Worm (Caenorhabditis elegans) whole organism, mixed stage, embryonic: Measurements from ENCODE around the gene zip-10.

Experiments used
- M03D4.4 ChIP-seq: sonication (generic microtip); optimal IDR thresholded peaks from 2 replicates; lab custom pipeline; 2017; ENCODE audit warnings: mild to moderate bottlenecking, missing genetic modification characterization, missing compliant biosample characterization
- bed-3 ChIP-seq: fragments of 200-800 bp; sonication (Bioruptor generic); optimal IDR thresholded peaks from 3 replicates; lab custom pipeline; 2018; ENCODE audit warnings: mild to moderate bottlenecking, missing genetic modification characterization, moderate library complexity, missing compliant biosample characterization
- blmp-1 ChIP-seq: fragments of 150-350 bp; optimal IDR thresholded peaks from 2 replicates; lab custom pipeline; 2014; ENCODE audit warnings: missing biosample characterization, missing genetic modification characterization
- ceh-39 ChIP-seq: fragments of 150-350 bp; optimal IDR thresholded peaks from 2 replicates; lab custom pipeline; 2014; ENCODE audit warnings: missing biosample characterization, missing genetic modification characterization
- ceh-43 ChIP-seq: fragments of 200-800 bp; sonication (Bioruptor generic); optimal IDR thresholded peaks from 2 replicates; lab custom pipeline; 2018; ENCODE audit warnings: mild to moderate bottlenecking, missing genetic modification characterization, moderate library complexity, missing compliant biosample characterization
- ceh-83 ChIP-seq: fragments of 200-800 bp; sonication (Bioruptor generic); optimal IDR thresholded peaks from 2 replicates; lab custom pipeline; 2018; ENCODE audit warnings: mild to moderate bottlenecking, missing genetic modification characterization, missing compliant biosample characterization
- ces-1 ChIP-seq: fragments of 150-350 bp; optimal IDR thresholded peaks from 2 replicates; lab custom pipeline; 2014; ENCODE audit warnings: missing biosample characterization, missing genetic modification reagents, missing genetic modification characterization
- cnd-1 ChIP-seq: fragments of 200-800 bp; sonication (Bioruptor generic); optimal IDR thresholded peaks from 2 replicates; lab custom pipeline; 2018; ENCODE audit warnings: mild to moderate bottlenecking, missing genetic modification characterization, missing compliant biosample characterization
- drap-1 ChIP-seq: fragments of 200-800 bp; sonication (Bioruptor generic); optimal IDR thresholded peaks from 3 replicates; lab custom pipeline; 2018; ENCODE audit warnings: mild to moderate bottlenecking, missing genetic modification characterization, missing compliant biosample characterization
- elt-1 ChIP-seq: sonication (generic microtip); optimal IDR thresholded peaks from 2 replicates; lab custom pipeline; 2017; ENCODE audit warnings: missing genetic modification characterization, mild to moderate bottlenecking, missing compliant biosample characterization, antibody characterized with exemption, moderate library complexity, borderline replicate concordance; ENCODE audit not compliant: insufficient read depth
- elt-3 ChIP-seq: fragments of 150-350 bp; optimal IDR thresholded peaks from 2 replicates; lab custom pipeline; 2014; ENCODE audit warnings: missing biosample characterization, missing genetic modification characterization
- flh-1 ChIP-seq: fragments of 200-800 bp; sonication (Bioruptor generic); optimal IDR thresholded peaks from 2 replicates; lab custom pipeline; 2018; ENCODE audit warnings: mild to moderate bottlenecking, missing genetic modification characterization, moderate library complexity, missing compliant biosample characterization
- ham-2 ChIP-seq: fragments of 200-800 bp; sonication (Bioruptor generic); optimal IDR thresholded peaks from 2 replicates; lab custom pipeline; 2018; ENCODE audit warnings: mild to moderate bottlenecking, missing genetic modification characterization, missing compliant biosample characterization
- hlh-1 ChIP-seq: fragments of 150-350 bp; optimal IDR thresholded peaks from 2 replicates; lab custom pipeline; 2014; ENCODE audit warnings: missing biosample characterization, missing genetic modification reagents, missing genetic modification characterization
- lin-13 ChIP-seq: fragments of 150-350 bp; optimal IDR thresholded peaks from 2 replicates; lab custom pipeline; 2014; ENCODE audit warnings: missing biosample characterization, missing genetic modification characterization
- lin-32 ChIP-seq: fragments of 200-800 bp; sonication (Bioruptor generic); optimal IDR thresholded peaks from 2 replicates; lab custom pipeline; 2018; ENCODE audit warnings: mild to moderate bottlenecking, missing genetic modification characterization, missing compliant biosample characterization
- lsy-2 ChIP-seq: fragments of 150-350 bp; optimal IDR thresholded peaks from 2 replicates; lab custom pipeline; 2014; ENCODE audit warnings: missing biosample characterization, missing genetic modification characterization
- mab-5 ChIP-seq: fragments of 150-350 bp; optimal IDR thresholded peaks from 2 replicates; lab custom pipeline; 2014; ENCODE audit warnings: missing biosample characterization, missing genetic modification characterization
- mep-1 ChIP-seq: fragments of 150-350 bp; optimal IDR thresholded peaks from 2 replicates; lab custom pipeline; 2017; ENCODE audit warnings: missing biosample characterization, missing genetic modification reagents, missing genetic modification characterization, inconsistent platforms
- mls-2 ChIP-seq: sonication (generic microtip); optimal IDR thresholded peaks from 2 replicates; lab custom pipeline; 2016; ENCODE audit warnings: mild to moderate bottlenecking, missing genetic modification characterization, moderate library complexity, missing compliant biosample characterization
- nhr-12 ChIP-seq: fragments of 150-350 bp; optimal IDR thresholded peaks from 2 replicates; lab custom pipeline; 2014; ENCODE audit warnings: missing biosample characterization, missing genetic modification characterization
- nhr-2 ChIP-seq: fragments of 150-350 bp; optimal IDR thresholded peaks from 2 replicates; lab custom pipeline; 2014; ENCODE audit warnings: missing biosample characterization, missing genetic modification characterization
- nhr-237 ChIP-seq: fragments of 150-350 bp; optimal IDR thresholded peaks from 2 replicates; lab custom pipeline; 2014; ENCODE audit warnings: missing biosample characterization, missing genetic modification characterization
- nhr-28 ChIP-seq: fragments of 150-350 bp; optimal IDR thresholded peaks from 2 replicates; lab custom pipeline; 2014; ENCODE audit warnings: missing biosample characterization, missing genetic modification characterization
- nhr-76 ChIP-seq: sonication (generic microtip); optimal IDR thresholded peaks from 2 replicates; lab custom pipeline; 2017; ENCODE audit warnings: missing biosample characterization, missing genetic modification characterization
- pha-4 ChIP-seq: fragments of 150-350 bp; optimal IDR thresholded peaks from 2 replicates; lab custom pipeline; 2018; ENCODE audit warnings: missing biosample characterization, missing genetic modification reagents, missing genetic modification characterization
- sem-2 ChIP-seq: fragments of 200-800 bp; sonication (Bioruptor generic); optimal IDR thresholded peaks from 2 replicates; lab custom pipeline; 2018; ENCODE audit warnings: mild to moderate bottlenecking, missing genetic modification characterization, missing compliant biosample characterization
- snpc-4 ChIP-seq: fragments of 150-350 bp; optimal IDR thresholded peaks from 2 replicates; lab custom pipeline; 2014; ENCODE audit warnings: missing biosample characterization, missing genetic modification characterization
- sptf-1 ChIP-seq: sonication (generic microtip); optimal IDR thresholded peaks from 2 replicates; lab custom pipeline; 2017; ENCODE audit warnings: mild to moderate bottlenecking, missing genetic modification characterization, moderate library complexity, missing compliant biosample characterization
- tbx-8 ChIP-seq: fragments of 200-800 bp; sonication (Bioruptor generic); optimal IDR thresholded peaks from 2 replicates; lab custom pipeline; 2018; ENCODE audit warnings: mild to moderate bottlenecking, missing genetic modification characterization, moderate library complexity, missing compliant biosample characterization
- unc-120 ChIP-seq: sonication (generic microtip); optimal IDR thresholded peaks from 2 replicates; lab custom pipeline; 2017; ENCODE audit warnings: missing genetic modification characterization, missing compliant biosample characterization; ENCODE audit not compliant: poor library complexity, severe bottlenecking
- unc-39 ChIP-seq: fragments of 150-350 bp; optimal IDR thresholded peaks from 2 replicates; lab custom pipeline; 2014; ENCODE audit warnings: missing biosample characterization, missing genetic modification characterization
- unc-62 ChIP-seq: fragments of 150-350 bp; optimal IDR thresholded peaks from 2 replicates; lab custom pipeline; 2014; ENCODE audit warnings: missing biosample characterization, missing genetic modification reagents, missing genetic modification characterization
- zip-8 ChIP-seq: fragments of 150-350 bp; optimal IDR thresholded peaks from 2 replicates; lab custom pipeline; 2014; ENCODE audit warnings: missing biosample characterization, missing genetic modification characterization
- ztf-11 ChIP-seq: fragments of 150-350 bp; optimal IDR thresholded peaks from 2 replicates; lab custom pipeline; 2014; ENCODE audit warnings: missing biosample characterization, missing genetic modification characterization

zip-10 gene

ce11 chrV:11610481-11610880, 40.1 kb downstream of the zip-10 start, which contains the start of gene sas-5:
TSS of gene sas-5 (plus strand) at chrV:11610737.
- TF ChIP-seq unc-62 (GFP tag; lab: Kevin White, UChicago) (no peak), mls-2 (tag; lab: Kevin White, UChicago) (peak; percentile 89), unc-120 (tag; lab: Kevin White, UChicago) (peak; percentile 92), nhr-76 (peak; percentile 19), nhr-28 (peak; percentile 5), elt-3 (tag; lab: Kevin White, UChicago) (peak; percentile 12), lsy-2 (peak; percentile 73), hlh-1 (peak; percentile 83), flh-1 (peak; percentile 75), nhr-2 (tag; lab: Kevin White, UChicago) (no peak), mab-5 (tag; lab: Kevin White, UChicago) (peak; percentile 18), elt-1 (tag; lab: Kevin White, UChicago) (peak; percentile 5), blmp-1 (tag; lab: Kevin White, UChicago) (peak; percentile 45), drap-1 (GFP tag; lab: Kevin White, UChicago) (peak; percentile 88), lin-13 (tag; lab: Kevin White, UChicago) (peak; percentile 6), ham-2 (GFP tag; lab: Kevin White, UChicago) (peak; percentile 55), cnd-1 (tag; lab: Kevin White, UChicago) (peak; percentile 73), ceh-83 (GFP tag; lab: Kevin White, UChicago) (peak; percentile 81), lin-32 (GFP tag; lab: Kevin White, UChicago) (peak; percentile 48), sem-2 (GFP tag; lab: Kevin White, UChicago) (peak; percentile 51), M03D4.4 (tag; lab: Kevin White, UChicago) (peak; percentile 87), ceh-39 (tag; lab: Kevin White, UChicago) (no peak), mep-1 (tag; lab: Kevin White, UChicago) (peak; percentile 70), sptf-1 (peak; percentile 94), pha-4 (tag; lab: Kevin White, UChicago) (peak; percentile 37), ceh-43 (GFP tag; lab: Kevin White, UChicago) (no peak), zip-8 (no peak), nhr-237 (peak; percentile 53), bed-3 (GFP tag; lab: Kevin White, UChicago) (peak; percentile 62), nhr-12 (tag; lab: Kevin White, UChicago) (peak; percentile 37), tbx-8 (GFP tag; lab: Kevin White, UChicago) (peak; percentile 80), snpc-4 (no peak), unc-39 (no peak), ces-1 (GFP tag; lab: Kevin White, UChicago) (peak; percentile 55), ztf-11 (peak; percentile 77)

ce11 chrV:11610049-11610448, 40.5 kb downstream of the zip-10 start, which contains the start of gene piit-1:
TSS of gene piit-1 (minus strand) at chrV:11610149.
- TF ChIP-seq lsy-2: no peak
- TF ChIP-seq unc-120 (tag; lab: Kevin White, UChicago): no peak
- no peak for TF ChIP-seq elt-1 (tag; lab: Kevin White, UChicago)
- no peak for TF ChIP-seq mep-1 (tag; lab: Kevin White, UChicago)
- no peak for TF ChIP-seq elt-3 (tag; lab: Kevin White, UChicago)
- TF ChIP-seq nhr-12 (tag; lab: Kevin White, UChicago): no peak
- TF ChIP-seq bed-3 (GFP tag; lab: Kevin White, UChicago): no peak
- TF ChIP-seq ceh-43 (GFP tag; lab: Kevin White, UChicago): no peak
- TF ChIP-seq blmp-1 (tag; lab: Kevin White, UChicago): no peak
- no peak for TF ChIP-seq unc-39
- TF ChIP-seq nhr-237: no peak
- no peak for TF ChIP-seq unc-62 (GFP tag; lab: Kevin White, UChicago)
- no peak for TF ChIP-seq lin-32 (GFP tag; lab: Kevin White, UChicago)

- TF ChIP-seq blmp-1 (tag; lab: Kevin White, UChicago) (no peak), sem-2 (GFP tag; lab: Kevin White, UChicago) (no peak), snpc-4 (no peak), mls-2 (tag; lab: Kevin White, UChicago) (no peak), nhr-76 (no peak), unc-62 (GFP tag; lab: Kevin White, UChicago) (no peak), unc-39 (no peak), flh-1 (no peak), nhr-12 (tag; lab: Kevin White, UChicago) (no peak), mab-5 (tag; lab: Kevin White, UChicago) (no peak), lin-13 (tag; lab: Kevin White, UChicago) (no peak), mep-1 (tag; lab: Kevin White, UChicago) (no peak), ham-2 (GFP tag; lab: Kevin White, UChicago) (no peak), elt-1 (tag; lab: Kevin White, UChicago) (no peak)
Observed at ce11 chrV:11606424-11606823, 44.1 kb downstream of the zip-10 start, which contains the start of gene idpp-16. TSS of gene idpp-16 (minus strand) at chrV:11606524.
